Worm (Caenorhabditis elegans): ENCODE measurements around the gene F14H3.3.

The F14H3.3 gene

DNA sequence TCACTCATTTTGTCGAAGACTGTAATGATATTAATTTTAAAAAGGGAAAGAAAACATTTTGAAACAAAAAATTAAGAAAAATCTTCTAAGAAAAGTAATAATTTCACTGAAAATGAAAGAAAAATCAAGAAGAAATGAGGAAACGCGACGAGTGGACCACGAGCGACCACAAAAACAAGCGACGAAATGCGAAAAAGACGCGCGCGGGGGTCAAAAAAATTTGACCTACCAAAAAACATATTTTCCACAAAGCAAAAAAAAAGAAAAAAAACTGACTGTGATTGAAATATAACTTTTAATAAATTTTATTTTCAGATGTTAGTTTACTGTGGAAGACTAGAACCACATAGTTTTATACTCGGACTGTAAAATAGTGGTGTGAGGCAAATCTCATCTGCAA lies 5.6 kb upstream of the F14H3.3 start, which contains the start of gene F14H3.6:
F14H3.6 (minus strand) TSS at position 22 of the 400 bp plus-strand sequence.
- TF ChIP-seq mbf-1 (tag; optimal IDR thresholded peaks at IDR 0.05) (no peak), fos-1 (tag; optimal IDR thresholded peaks at IDR 0.05) (no peak), elt-1 (tag; optimal IDR thresholded peaks at IDR 0.05) (no peak), skn-1 (tag; optimal IDR thresholded peaks at IDR 0.05) (no peak), C34F6.9 (tag; optimal IDR thresholded peaks at IDR 0.05) (no peak), nhr-21 (tag; optimal IDR thresholded peaks at IDR 0.05) (no peak), nhr-237 (tag; optimal IDR thresholded peaks at IDR 0.05) (no peak), mab-5 (tag; optimal IDR thresholded peaks at IDR 0.05) (no peak), nhr-77 (tag; optimal IDR thresholded peaks at IDR 0.05) (no peak), Y55F3AM.14 (GFP tag; optimal IDR thresholded peaks at IDR 0.05) (no peak), nhr-12 (tag; optimal IDR thresholded peaks at IDR 0.05) (no peak), alr-1 (tag; optimal IDR thresholded peaks at IDR 0.05) (no peak), mdl-1 (tag; optimal IDR thresholded peaks at IDR 0.05) (no peak), nhr-10 (tag; optimal IDR thresholded peaks at IDR 0.05) (no peak), aly-2 (tag; optimal IDR thresholded peaks at IDR 0.05) (no peak)

DNA sequence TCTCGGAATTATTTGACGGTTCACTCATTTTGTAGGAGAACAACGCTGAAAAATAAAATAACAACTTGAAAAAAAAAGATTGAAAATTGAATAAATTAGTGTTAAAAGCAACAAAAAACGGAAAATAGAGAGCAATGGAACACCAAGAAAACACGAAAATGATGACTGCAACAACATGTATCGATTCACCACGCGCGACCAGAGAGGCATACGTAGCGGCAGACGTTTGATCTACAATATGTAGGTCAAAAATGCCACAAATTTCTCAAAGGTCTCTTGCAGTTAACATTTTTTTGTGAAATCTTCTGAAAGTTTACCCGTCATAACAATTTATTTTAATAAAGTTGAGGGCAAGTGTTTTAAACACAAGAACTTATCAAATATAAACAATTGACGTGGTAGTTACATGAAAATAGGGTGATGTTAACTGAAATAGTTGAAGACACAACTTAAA lies 3.8 kb upstream of the F14H3.3 start, which contains the start of gene F14H3.5:
F14H3.5 (minus strand) TSS at position 51 of the 454 bp plus-strand sequence.
- no peak for TF ChIP-seq mab-5 (tag; optimal IDR thresholded peaks at IDR 0.05)
- no peak for TF ChIP-seq elt-1 (tag; optimal IDR thresholded peaks at IDR 0.05)
- TF ChIP-seq blmp-1 (tag; optimal IDR thresholded peaks at IDR 0.05; ENCODE audit: insufficient read depth) = no peak
- TF ChIP-seq nhr-237 (tag; optimal IDR thresholded peaks at IDR 0.05) = no peak
- no peak for TF ChIP-seq alr-1 (tag; optimal IDR thresholded peaks at IDR 0.05)
- no peak for TF ChIP-seq nhr-10 (tag; optimal IDR thresholded peaks at IDR 0.05)
- TF ChIP-seq mdl-1 (tag; optimal IDR thresholded peaks at IDR 0.05) = no peak
- TF ChIP-seq mbf-1 (tag; optimal IDR thresholded peaks at IDR 0.05) = no peak
- no peak for TF ChIP-seq ztf-11 (tag; optimal IDR thresholded peaks at IDR 0.05)

ce11 chrV:16055031-16055430 lies 1.8 kb upstream of the F14H3.3 start, which contains the start of gene F14H3.4:
Gene F14H3.4 (minus strand): TSS chrV:16055072.
- no peak for TF ChIP-seq crh-2 (tag; optimal IDR thresholded peaks at IDR 0.05)
- TF ChIP-seq sem-4 (tag; optimal IDR thresholded peaks at IDR 0.05) = no peak
- no peak for TF ChIP-seq ztf-4 (tag; optimal IDR thresholded peaks at IDR 0.05)
- TF ChIP-seq mbf-1 (tag; optimal IDR thresholded peaks at IDR 0.05) = no peak

DNA sequence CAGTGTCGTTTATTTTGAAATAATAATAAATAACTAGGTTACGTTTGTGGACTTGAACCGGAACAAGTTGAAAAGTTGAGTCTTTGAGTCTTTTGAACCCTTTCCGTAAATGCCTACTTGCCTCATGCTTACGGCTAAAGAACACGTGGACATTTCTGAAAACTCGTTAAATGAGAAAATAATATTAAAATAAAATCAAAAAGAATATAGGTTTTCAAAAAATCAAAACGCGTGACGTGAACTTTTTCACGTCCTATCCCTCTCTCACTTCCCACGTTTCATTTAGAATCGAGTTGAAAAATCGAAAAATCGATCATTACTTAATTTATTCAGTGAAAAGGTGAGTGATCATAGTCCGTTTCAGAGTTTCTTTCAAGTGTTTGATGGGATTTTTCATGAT lies 4.1 kb downstream of the F14H3.3 start, which contains the start of gene best-12:
best-12 (plus strand) TSS at position 301 of the 400 bp plus-strand sequence.
- TF ChIP-seq egl-27 (tag; optimal IDR thresholded peaks at IDR 0.05) (no peak), elt-3 (tag; optimal IDR thresholded peaks at IDR 0.05) (no peak), mbf-1 (tag; optimal IDR thresholded peaks at IDR 0.05) (no peak), unc-55 (GFP tag; optimal IDR thresholded peaks at IDR 0.05) (no peak)

- TF ChIP-seq alr-1 (tag; optimal IDR thresholded peaks at IDR 0.05) (no peak), nhr-6 (tag; optimal IDR thresholded peaks at IDR 0.05) (no peak), ceh-82 (tag; optimal IDR thresholded peaks at IDR 0.05) (no peak), sma-9 (GFP tag; optimal IDR thresholded peaks at IDR 0.05) (no peak), sma-9 (tag; optimal IDR thresholded peaks at IDR 0.05) (no peak), blmp-1 (tag; optimal IDR thresholded peaks at IDR 0.05; ENCODE audit: insufficient read depth) (no peak), ztf-11 (tag; optimal IDR thresholded peaks at IDR 0.05) (no peak), skn-1 (tag; optimal IDR thresholded peaks at IDR 0.05) (no peak), R02D3.7 (tag; optimal IDR thresholded peaks at IDR 0.05) (no peak), nhr-10 (tag; optimal IDR thresholded peaks at IDR 0.05) (no peak), nhr-129 (tag; optimal IDR thresholded peaks at IDR 0.05) (no peak), Y55F3AM.14 (GFP tag; optimal IDR thresholded peaks at IDR 0.05) (no peak), aly-2 (tag; optimal IDR thresholded peaks at IDR 0.05) (no peak), nhr-21 (tag; optimal IDR thresholded peaks at IDR 0.05) (no peak), lin-11 (tag; optimal IDR thresholded peaks at IDR 0.05) (no peak), ama-1 (optimal IDR thresholded peaks at IDR 0.05) (no peak), nhr-23 (tag; optimal IDR thresholded peaks at IDR 0.05) (no peak), egl-27 (tag; optimal IDR thresholded peaks at IDR 0.05) (no peak), ztf-4 (tag; optimal IDR thresholded peaks at IDR 0.05) (no peak), peb-1 (tag; optimal IDR thresholded peaks at IDR 0.05) (no peak)
These were observed 5.8 kb downstream of the F14H3.3 start, which contains the start of gene str-198 for ce11 chrV:16047508-16047907. Gene str-198 (plus strand): TSS chrV:16047808.
